Worm (Caenorhabditis elegans): ENCODE measurements around the gene pno-1.
A peak's percentile ranks its signal among the peaks of the same experiment; 100 is the strongest.

The pno-1 gene

ce11 chrII:9774653-9775052 lies 32.0 kb upstream of the pno-1 start (continued):
- TF ChIP-seq aptf-2 (GFP tag; conservative IDR thresholded peaks at IDR 0.05) (no peak), ztf-6 (GFP tag; IDR thresholded peaks at IDR 0.05) (no peak), tbp1 (GFP tag; optimal IDR thresholded peaks at IDR 0.05) (peak; percentile 97), nfya-2 (GFP tag; IDR thresholded peaks at IDR 0.05) (0 out of 2 replicates have a peak, but pooled peaks have one; percentile 77), snpc-1.1 (tag; optimal IDR thresholded peaks at IDR 0.05; ENCODE audit: insufficient read depth) (peak; percentile 69), F57A8.1 (GFP tag; optimal IDR thresholded peaks at IDR 0.05) (no peak), ceh-40 (GFP tag; IDR thresholded peaks at IDR 0.05) (0 out of 2 replicates have a peak, but pooled peaks have one; percentile 60), B0019.2 (GFP tag; conservative IDR thresholded peaks at IDR 0.05) (no peak), Y67H2A.10 (GFP tag; conservative IDR thresholded peaks at IDR 0.05) (no peak), him-1 (tag; optimal IDR thresholded peaks at IDR 0.05) (peak; percentile 90), attf-6 (GFP tag; IDR thresholded peaks at IDR 0.05) (peak; percentile 38; the same call in 1 of the 2 replicates), nfyb-1 (GFP tag; IDR thresholded peaks at IDR 0.05) (no peak; the same call in 1 of the 2 replicates), bed-1 (GFP tag; IDR thresholded peaks at IDR 0.05) (peak; percentile 80; the same call in 1 of the 2 replicates), ceh-100 (GFP tag; IDR thresholded peaks at IDR 0.05) (no peak; the same call in 1 of the 2 replicates), lag-1 (GFP tag; IDR thresholded peaks at IDR 0.05) (no peak), mcd-1 (GFP tag; IDR thresholded peaks at IDR 0.05) (peak; percentile 64; the same call in 1 of the 2 replicates), F22D6.2 (tag; optimal IDR thresholded peaks at IDR 0.05) (no peak), mel-28 (tag; optimal IDR thresholded peaks at IDR 0.05; ENCODE audit: borderline replicate concordance) (no peak), F57C9.4 (tag; optimal IDR thresholded peaks at IDR 0.05) (no peak), F49E8.2 (tag; optimal IDR thresholded peaks at IDR 0.05; ENCODE audit: insufficient read depth) (peak; percentile 20), ZK185.1 (tag; optimal IDR thresholded peaks at IDR 0.05; ENCODE audit: poor library complexity, severe bottlenecking) (peak; percentile 88), efl-1 (GFP tag; optimal IDR thresholded peaks at IDR 0.05) (no peak), C06A6.2 (GFP tag; conservative IDR thresholded peaks at IDR 0.05) (0 out of 2 replicates have a peak, but pooled peaks have one; percentile 21), sdz-38 (tag; optimal IDR thresholded peaks at IDR 0.05) (no peak), ceh-58 (GFP tag; IDR thresholded peaks at IDR 0.05) (no peak), egrh-3 (GFP tag; IDR thresholded peaks at IDR 0.05) (peak; percentile 48), ceh-27 (GFP tag; optimal IDR thresholded peaks at IDR 0.05) (peak; percentile 78), egl-44 (GFP tag; IDR thresholded peaks at IDR 0.05) (peak; percentile 86), madf-6 (GFP tag; IDR thresholded peaks at IDR 0.05) (peak; percentile 76), F55B11.4 (tag; optimal IDR thresholded peaks at IDR 0.05; ENCODE audit: borderline replicate concordance, insufficient read depth) (no peak), madf-3 (GFP tag; IDR thresholded peaks at IDR 0.05) (0 out of 2 replicates have a peak, but pooled peaks have one; percentile 68), lin-40 (tag; optimal IDR thresholded peaks at IDR 0.05) (peak; percentile 68), lsy-27 (tag; optimal IDR thresholded peaks at IDR 0.05; ENCODE audit: borderline replicate concordance, insufficient read depth) (no peak), B0261.1 (tag; optimal IDR thresholded peaks at IDR 0.05) (peak; percentile 87), nhr-179 (tag; optimal IDR thresholded peaks at IDR 0.05) (no peak), aptf-3 (GFP tag; IDR thresholded peaks at IDR 0.05) (0 out of 2 replicates have a peak, but pooled peaks have one; percentile 19), tlf-1 (GFP tag; optimal IDR thresholded peaks at IDR 0.05) (no peak), dpff-1 (tag; optimal IDR thresholded peaks at IDR 0.05) (no peak), unc-130 (GFP tag; optimal IDR thresholded peaks at IDR 0.05) (peak; percentile 55), F37B4.10 (GFP tag; IDR thresholded peaks at IDR 0.05) (no peak), rpc-1 (optimal IDR thresholded peaks at IDR 0.05) (peak; percentile 95), rpc-1 (tag; optimal IDR thresholded peaks at IDR 0.05) (peak; percentile 91), hrde-1 (tag; optimal IDR thresholded peaks at IDR 0.05; ENCODE audit: borderline replicate concordance) (peak; percentile 61), nhr-90 (tag; optimal IDR thresholded peaks at IDR 0.05) (peak; percentile 72), F33H1.4 (GFP tag; IDR thresholded peaks at IDR 0.05) (peak; percentile 53), ztf-26 (tag; optimal IDR thresholded peaks at IDR 0.05) (peak; percentile 64), ztf-3 (GFP tag; optimal IDR thresholded peaks at IDR 0.05) (no peak), athp-1 (tag; optimal IDR thresholded peaks at IDR 0.05) (peak; percentile 28)

Measured in whole organism, young adult.